Worm (Caenorhabditis elegans) whole organism, L1 larva: ENCODE results near the gene R11D1.1.

ENCODE experiments used
- F16B12.6 ChIP-seq: fragments of 150-350 bp; optimal IDR thresholded peaks from 2 replicates; lab custom pipeline; 2014; ENCODE audit warnings: missing biosample characterization, missing genetic modification characterization
- Y116A8C.19 ChIP-seq: sonication (generic microtip); optimal IDR thresholded peaks from 2 replicates; lab custom pipeline; 2016; ENCODE audit warnings: missing compliant biosample characterization, missing genetic modification characterization, borderline replicate concordance
- ceh-63 ChIP-seq: fragments of 200-800 bp; sonication (Bioruptor generic); optimal IDR thresholded peaks from 2 replicates; lab custom pipeline; 2018; ENCODE audit warnings: mild to moderate bottlenecking, missing genetic modification characterization, missing compliant biosample characterization
- ceh-8 ChIP-seq: fragments of 200-800 bp; sonication (Bioruptor generic); optimal IDR thresholded peaks from 2 replicates; lab custom pipeline; 2018; ENCODE audit warnings: mild to moderate bottlenecking, missing genetic modification characterization, moderate library complexity, missing compliant biosample characterization
- ceh-82 ChIP-seq, 3 experiments: fragments of 150-350 bp in 1 of 3; sonication (generic microtip) in 2 of 3; optimal IDR thresholded peaks; 2 replicates each; lab custom pipeline; 2014 to 2017; ENCODE audit warnings: missing biosample characterization in 3 of 3, missing genetic modification characterization in 3 of 3
- ceh-88 ChIP-seq: fragments of 200-800 bp; sonication (Bioruptor generic); IDR thresholded peaks from 2 replicates; pipeline ENCODE4 v1.3.6; 2022; ENCODE audit warnings: missing genetic modification characterization, missing compliant biosample characterization
- ceh-90 ChIP-seq: sonication (generic microtip); optimal IDR thresholded peaks from 2 replicates; lab custom pipeline; 2016; ENCODE audit warnings: missing genetic modification characterization, missing compliant biosample characterization
- ces-1 ChIP-seq: fragments of 150-350 bp; optimal IDR thresholded peaks from 2 replicates; lab custom pipeline; 2014; ENCODE audit warnings: missing biosample characterization, missing genetic modification reagents, missing genetic modification characterization
- dpl-1 ChIP-seq, 3 experiments: fragments of 150-350 bp in 2 of 3; sonication (generic microtip) in 1 of 3; optimal IDR thresholded peaks; 2 replicates each; lab custom pipeline; 2014 to 2017; ENCODE audit warnings: missing biosample characterization in 3 of 3, missing genetic modification characterization in 3 of 3, missing genetic modification reagents in 3 of 3
- dsc-1 ChIP-seq: sonication (generic microtip); optimal IDR thresholded peaks from 2 replicates; lab custom pipeline; 2016; ENCODE audit warnings: mild to moderate bottlenecking, missing genetic modification characterization, missing compliant biosample characterization
- efl-1 ChIP-seq, 4 experiments: fragments of 150-350 bp; optimal IDR thresholded peaks in 3 of 4; peaks in 1 of 4; 1 replicate in 1 of 4; 2 replicates in 3 of 4; lab custom pipeline; 2014; ENCODE audit warnings: missing biosample characterization in 2 of 4, missing genetic modification characterization in 2 of 4, missing genetic modification reagents in 2 of 4
- egl-27 ChIP-seq, 2 experiments: fragments of 150-350 bp in 1 of 2; sonication (generic microtip); optimal IDR thresholded peaks; 3 replicates each; lab custom pipeline; 2017 to 2018; ENCODE audit warnings: missing biosample characterization in 2 of 2, missing genetic modification characterization in 2 of 2, missing genetic modification reagents in 2 of 2
- fkh-10 ChIP-seq: sonication (generic microtip); optimal IDR thresholded peaks from 2 replicates; lab custom pipeline; 2017; ENCODE audit warnings: missing biosample characterization, missing genetic modification reagents, missing genetic modification characterization
- fos-1 ChIP-seq: fragments of 150-350 bp; optimal IDR thresholded peaks from 2 replicates; lab custom pipeline; 2014; ENCODE audit warnings: missing biosample characterization, missing genetic modification characterization
- hpl-2 ChIP-seq: fragments of 150-350 bp; optimal IDR thresholded peaks from 2 replicates; lab custom pipeline; 2014; ENCODE audit warnings: missing biosample characterization, missing genetic modification reagents, missing genetic modification characterization
- isw-1 ChIP-seq: fragments of 200-800 bp; sonication (Bioruptor generic); IDR thresholded peaks from 2 replicates; pipeline ENCODE4 v1.3.6; 2022; ENCODE audit warnings: missing genetic modification characterization, missing compliant biosample characterization
- lin-14 ChIP-seq: fragments of 200-800 bp; sonication (Bioruptor generic); optimal IDR thresholded peaks from 2 replicates; lab custom pipeline; 2018; ENCODE audit warnings: mild to moderate bottlenecking, missing genetic modification characterization, moderate library complexity, missing compliant biosample characterization
- lin-15B ChIP-seq: fragments of 150-350 bp; sonication (generic microtip); optimal IDR thresholded peaks from 3 replicates; lab custom pipeline; 2014; ENCODE audit warnings: missing biosample characterization, missing genetic modification characterization
- lin-35 ChIP-seq, 2 experiments: fragments of 150-350 bp; optimal IDR thresholded peaks; 2 replicates each; lab custom pipeline; 2014; ENCODE audit warnings: missing biosample characterization in 2 of 2, missing genetic modification characterization in 2 of 2, missing genetic modification reagents in 2 of 2
- lsy-2 ChIP-seq, 2 experiments: fragments of 150-350 bp; optimal IDR thresholded peaks; 2 replicates each; lab custom pipeline; 2014; ENCODE audit warnings: missing biosample characterization in 2 of 2, missing genetic modification characterization in 2 of 2
- mdl-1 ChIP-seq, 2 experiments: fragments of 150-350 bp; optimal IDR thresholded peaks; 2 replicates each; lab custom pipeline; 2014 to 2017; ENCODE audit warnings: missing biosample characterization in 2 of 2, missing genetic modification characterization in 2 of 2, inconsistent platforms in 1 of 2
- mef-2 ChIP-seq: fragments of 150-350 bp; optimal IDR thresholded peaks from 2 replicates; lab custom pipeline; 2014; ENCODE audit warnings: missing biosample characterization, missing genetic modification characterization
- mep-1 ChIP-seq: fragments of 150-350 bp; optimal IDR thresholded peaks from 2 replicates; lab custom pipeline; 2014; ENCODE audit warnings: missing biosample characterization, missing genetic modification characterization
- nhr-11 ChIP-seq: fragments of 150-350 bp; optimal IDR thresholded peaks from 2 replicates; lab custom pipeline; 2014; ENCODE audit warnings: missing biosample characterization, missing genetic modification characterization
- nhr-47 ChIP-seq: sonication (generic microtip); optimal IDR thresholded peaks from 2 replicates; lab custom pipeline; 2016; ENCODE audit warnings: mild to moderate bottlenecking, missing genetic modification characterization, moderate library complexity, missing compliant biosample characterization
- nhr-71 ChIP-seq: sonication (generic microtip); optimal IDR thresholded peaks from 2 replicates; lab custom pipeline; 2016; ENCODE audit warnings: mild to moderate bottlenecking, missing genetic modification characterization, moderate library complexity, missing compliant biosample characterization
- nhr-85 ChIP-seq: sonication (generic microtip); peaks from one replicate; lab custom pipeline; 2016; ENCODE audit warnings: missing genetic modification characterization, inconsistent platforms, missing compliant biosample characterization
- pqm-1 ChIP-seq: sonication (generic microtip); optimal IDR thresholded peaks from 3 replicates; lab custom pipeline; 2017; ENCODE audit warnings: missing biosample characterization, missing genetic modification characterization
- rnt-1 ChIP-seq: sonication (generic microtip); optimal IDR thresholded peaks from 2 replicates; lab custom pipeline; 2016; ENCODE audit warnings: mild to moderate bottlenecking, missing genetic modification characterization, moderate library complexity, missing compliant biosample characterization
- skn-1 ChIP-seq: fragments of 150-350 bp; optimal IDR thresholded peaks from 2 replicates; lab custom pipeline; 2014; ENCODE audit warnings: missing biosample characterization, missing genetic modification characterization
- snpc-4 ChIP-seq: fragments of 150-350 bp; optimal IDR thresholded peaks from 2 replicates; lab custom pipeline; 2014; ENCODE audit warnings: missing biosample characterization, missing genetic modification characterization
- snu-23 ChIP-seq: sonication (generic microtip); optimal IDR thresholded peaks from 2 replicates; lab custom pipeline; 2016; ENCODE audit warnings: missing genetic modification characterization, missing compliant biosample characterization
- sox-4 ChIP-seq: sonication (generic microtip); optimal IDR thresholded peaks from 2 replicates; lab custom pipeline; 2016; ENCODE audit warnings: missing genetic modification characterization, missing compliant biosample characterization
- sup-37 ChIP-seq: fragments of 200-800 bp; sonication (Bioruptor generic); optimal IDR thresholded peaks from 2 replicates; lab custom pipeline; 2018; ENCODE audit warnings: mild to moderate bottlenecking, missing genetic modification characterization, missing compliant biosample characterization
- zip-4 ChIP-seq: fragments of 200-800 bp; sonication (Bioruptor generic); optimal IDR thresholded peaks from 2 replicates; lab custom pipeline; 2018; ENCODE audit warnings: mild to moderate bottlenecking, missing genetic modification characterization, moderate library complexity, missing compliant biosample characterization

The R11D1.1 gene

ce11 chrV:12695968-12696367 is 8.2 kb upstream of the R11D1.1 start, which contains the start of gene K10C8.4:
Gene K10C8.4, plus strand, starts transcription at chrV:12696268.
- TF ChIP-seq nhr-11 (tag; lab: Kevin White, UChicago) (no peak), isw-1 (GFP tag; lab: Robert Waterston, UW) (no peak), mdl-1 (tag; optimal IDR thresholded peaks at IDR 0.05; lab: Kevin White, UChicago) (no peak)
- TF ChIP-seq, all 84 proteins: peak for 0

DNA sequence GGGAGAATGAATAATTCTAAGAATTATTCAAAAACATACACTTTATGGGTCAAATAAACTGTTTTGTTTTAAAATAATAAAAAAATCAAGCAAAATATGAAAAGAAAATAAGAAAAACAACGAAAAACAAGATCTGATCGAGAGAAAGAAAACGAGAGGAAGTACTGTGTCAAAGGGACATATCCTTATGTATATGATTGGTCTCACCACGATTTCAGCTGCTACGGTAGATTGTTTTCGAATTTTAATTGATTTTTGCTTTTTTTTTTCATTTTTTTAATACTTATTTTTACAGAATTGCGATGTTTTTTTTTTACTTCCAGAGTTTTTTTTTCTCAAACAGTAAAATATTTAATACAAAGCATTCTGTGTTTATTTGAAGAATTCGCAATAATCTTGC is 7.4 kb upstream of the R11D1.1 start:
- no peak for TF ChIP-seq sup-37
- no peak for TF ChIP-seq mdl-1 (tag; optimal IDR thresholded peaks at IDR 0.05; lab: Kevin White, UChicago)
- TF ChIP-seq mef-2 (tag; lab: Kevin White, UChicago) = no peak
- TF ChIP-seq hpl-2 = no peak
- TF ChIP-seq pqm-1 (tag; lab: Kevin White, UChicago) = no peak
- no peak for TF ChIP-seq ceh-88 (GFP tag; lab: Robert Waterston, UW)
- TF ChIP-seq lin-14 (GFP tag; lab: Kevin White, UChicago) = no peak

DNA sequence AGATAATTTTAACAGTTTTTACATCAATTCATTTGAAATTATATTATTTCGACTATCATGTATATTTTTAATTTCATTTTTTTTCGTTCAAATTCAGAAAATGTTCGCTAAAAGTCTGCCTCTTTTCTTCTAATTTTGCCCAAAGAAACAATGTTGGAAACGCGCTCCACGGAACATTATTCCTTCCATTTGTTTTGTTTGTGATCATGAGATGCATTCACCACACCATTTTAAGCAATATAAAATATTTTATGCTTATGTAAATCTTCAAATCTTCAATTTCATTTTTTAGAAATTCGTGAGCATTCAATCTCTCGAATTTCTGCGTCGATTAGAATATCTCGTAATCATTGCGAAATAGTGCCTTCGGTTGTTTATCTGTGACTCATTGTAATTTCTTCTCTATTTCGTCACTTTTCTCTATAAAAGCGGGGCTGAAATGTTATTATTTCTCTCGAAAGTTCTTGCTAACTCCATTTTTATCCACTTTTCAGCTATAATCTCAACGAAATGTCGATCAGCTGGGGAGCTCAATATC is 6.7 kb upstream of the R11D1.1 start, which contains the start of gene istr-1:
Gene istr-1, plus strand, starts transcription at position 495 of the 538 bp plus-strand sequence.
- TF ChIP-seq efl-1 (optimal IDR thresholded peaks at IDR 0.05; lab: Kevin White, UChicago) (peak; percentile 12 to 19), efl-1 (GFP tag; optimal IDR thresholded peaks at IDR 0.05 in 1 of 2; lab: Kevin White, UChicago) (peak in 1 of 2 experiments; percentile 25), snu-23 (GFP tag; lab: Kevin White, UChicago) (no peak), lsy-2 (tag; optimal IDR thresholded peaks at IDR 0.05; lab: Kevin White, UChicago) (peak in 1 of 2 experiments; percentile 33), lin-14 (GFP tag; lab: Kevin White, UChicago) (peak; percentile 53), skn-1 (tag; lab: Kevin White, UChicago) (peak; percentile 6), fos-1 (tag; lab: Kevin White, UChicago) (peak; percentile 49), lin-15B (peak; percentile 33), zip-4 (GFP tag; lab: Kevin White, UChicago) (peak; percentile 72), nhr-47 (tag; lab: Kevin White, UChicago) (no peak), sox-4 (tag; lab: Kevin White, UChicago) (no peak), mep-1 (tag; lab: Kevin White, UChicago) (peak; percentile 35), dpl-1 (GFP tag; optimal IDR thresholded peaks at IDR 0.05; lab: Kevin White, UChicago) (peak in 2 of 3 experiments; percentile 7 to 51), dsc-1 (tag; lab: Kevin White, UChicago) (peak; percentile 5), lin-35 (GFP tag; optimal IDR thresholded peaks at IDR 0.05; lab: Kevin White, UChicago) (peak; percentile 33 to 52), ceh-63 (GFP tag; lab: Kevin White, UChicago) (no peak), nhr-71 (peak; percentile 33), Y116A8C.19 (tag; lab: Kevin White, UChicago) (no peak), snpc-4 (tag; lab: Kevin White, UChicago) (peak; percentile 16), ceh-82 (tag; optimal IDR thresholded peaks at IDR 0.05; lab: Kevin White, UChicago) (peak in 1 of 3 experiments; percentile 16)

DNA sequence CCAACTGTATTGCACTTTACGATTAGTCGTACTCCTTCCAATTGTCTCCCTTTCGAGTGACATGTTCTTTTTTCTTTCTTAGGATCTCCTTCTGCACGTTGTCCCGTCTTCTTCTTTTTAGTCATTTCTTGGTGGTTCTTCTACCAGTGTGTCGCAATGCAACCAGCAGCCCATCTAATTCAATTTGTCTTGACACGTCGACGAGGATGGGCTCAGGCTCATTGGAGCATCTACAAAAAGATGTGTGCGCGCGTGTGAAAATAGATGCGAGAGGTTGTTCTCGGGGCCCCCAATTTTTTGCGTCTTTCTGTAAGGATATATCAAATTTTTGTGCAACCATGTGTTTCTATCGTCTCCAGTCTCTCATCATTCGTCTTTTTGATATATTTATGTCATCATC is 2.6 kb upstream of the R11D1.1 start:
- TF ChIP-seq egl-27 (tag; optimal IDR thresholded peaks at IDR 0.05; lab: Kevin White, UChicago) (no peak), ces-1 (peak; percentile 42), ceh-90 (tag; lab: Kevin White, UChicago) (no peak), F16B12.6 (tag; lab: Kevin White, UChicago) (no peak), nhr-85 (tag; lab: Kevin White, UChicago) (no peak), hpl-2 (no peak), fkh-10 (GFP tag; lab: Kevin White, UChicago) (no peak), rnt-1 (tag; lab: Kevin White, UChicago) (no peak), lin-14 (GFP tag; lab: Kevin White, UChicago) (peak; percentile 73), ceh-8 (GFP tag; lab: Kevin White, UChicago) (no peak), fos-1 (tag; lab: Kevin White, UChicago) (no peak), mdl-1 (tag; optimal IDR thresholded peaks at IDR 0.05; lab: Kevin White, UChicago) (no peak)
